Worm (Caenorhabditis elegans) whole organism, midembryonic: Measurements from ENCODE around the gene srh-207.

ENCODE experiments used
- T22C8.4 ChIP-seq: fragments of 200-800 bp; sonication (Bioruptor generic); IDR thresholded peaks from 2 replicates; pipeline ENCODE4 v1.3.6; 2022; ENCODE audit warnings: missing genetic modification characterization, missing compliant biosample characterization
- klf-2 ChIP-seq: fragments of 200-800 bp; sonication (Bioruptor generic); conservative IDR thresholded peaks from 2 replicates; pipeline ENCODE4 v1.3.6; 2022; ENCODE audit warnings: missing genetic modification reagents, missing genetic modification characterization, missing compliant biosample characterization
- med-1 ChIP-seq: sonication (generic microtip); optimal IDR thresholded peaks from 2 replicates; lab custom pipeline; 2017; ENCODE audit warnings: missing genetic modification characterization, mild to moderate bottlenecking, missing compliant biosample characterization, antibody characterized with exemption, missing genetic modification reagents; ENCODE audit not compliant: insufficient read depth
- ztf-23 ChIP-seq: fragments of 200-800 bp; sonication (Bioruptor generic); IDR thresholded peaks from 2 replicates; pipeline ENCODE4 v1.3.6; 2022; ENCODE audit warnings: missing genetic modification reagents, missing genetic modification characterization, missing compliant biosample characterization

ce11 chrV:18395649-18396048 is 14.4 kb downstream of the srh-207 start, which contains the start of gene Y51A2B.9:
- no peak for TF ChIP-seq T22C8.4 (GFP tag; lab: Robert Waterston, UW)
- no peak for TF ChIP-seq med-1 (GFP tag; lab: Kevin White, UChicago)
- TF ChIP-seq ztf-23 (GFP tag; lab: Robert Waterston, UW): no peak
- no peak for TF ChIP-seq klf-2
